Fruit fly (Drosophila melanogaster): ENCODE results near the gene GstD6.

dm6 chr3R:12352003-12352402 is 24.9 kb upstream of the GstD6 start, which contains the start of gene CG10041:
- TF ChIP-seq fru (GFP tag; optimal IDR thresholded peaks at IDR 0.05): no peak
- no peak for TF ChIP-seq pan (optimal IDR thresholded peaks at IDR 0.05)

Measured in whole organism, wandering third instar larva.